Worm (Caenorhabditis elegans): ENCODE data around the gene C15H7.3.

DNA sequence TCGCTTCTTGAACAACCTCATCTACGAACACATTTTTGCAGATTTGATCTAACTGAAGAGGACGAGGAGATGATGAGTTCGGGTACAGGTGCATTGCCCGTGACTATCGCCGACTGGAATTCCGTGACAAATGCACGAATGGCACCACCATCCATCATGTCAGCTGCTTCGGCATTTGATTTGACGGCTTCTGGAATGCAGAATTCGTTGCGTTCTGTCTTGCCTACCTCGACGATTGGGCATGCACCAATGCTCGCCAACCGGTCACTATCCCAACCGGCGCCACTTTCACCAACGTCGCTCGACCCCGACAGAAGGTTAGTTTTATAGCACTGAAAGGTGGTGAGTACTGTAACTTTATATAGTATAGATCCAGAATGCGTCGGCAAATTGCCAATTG lies 28.3 kb downstream of the C15H7.3 start:
- no peak for TF ChIP-seq mep-1 (tag; optimal IDR thresholded peaks at IDR 0.05)
- no peak for TF ChIP-seq ama-1 (optimal IDR thresholded peaks at IDR 0.05)
- TF ChIP-seq unc-130 (tag; optimal IDR thresholded peaks at IDR 0.05) = no peak
- no peak for TF ChIP-seq ceh-90 (tag; optimal IDR thresholded peaks at IDR 0.05)
- no peak for TF ChIP-seq snpc-4 (tag; optimal IDR thresholded peaks at IDR 0.05)
- no peak for TF ChIP-seq nhr-77 (tag; optimal IDR thresholded peaks at IDR 0.05)
- TF ChIP-seq fos-1 (tag; optimal IDR thresholded peaks at IDR 0.05) = no peak

All from whole organism, L1 larva.